Fruit fly (Drosophila melanogaster) Kc167 (cell line): ENCODE results near the gene awd.

ENCODE experiments used
- Myc ChIP-seq: fragments of >200 bp; optimal IDR thresholded peaks from 2 replicates; lab custom pipeline; 2017; ENCODE audit warnings: missing external identifiers
- Sin3A ChIP-seq: fragments of >200 bp; optimal IDR thresholded peaks from 2 replicates; lab custom pipeline; 2018; ENCODE audit warnings: missing external identifiers
- h ChIP-seq: fragments of >200 bp; optimal IDR thresholded peaks from 3 replicates; lab custom pipeline; 2018; ENCODE audit warnings: missing external identifiers
- insv ChIP-seq: fragments of >200 bp; optimal IDR thresholded peaks from 3 replicates; lab custom pipeline; 2018; ENCODE audit warnings: missing external identifiers
- psq ChIP-seq: fragments of >200 bp; optimal IDR thresholded peaks from 2 replicates; lab custom pipeline; 2017; ENCODE audit warnings: missing external identifiers
- ttk ChIP-seq: sonication (Bioruptor generic); optimal IDR thresholded peaks from 2 replicates; lab custom pipeline; 2017; ENCODE audit warnings: missing external identifiers

The awd gene

dm6 chr3R:31718168-31718565 is 27.7 kb downstream of the awd start:
- TF ChIP-seq ttk = no peak
- TF ChIP-seq psq (lab: Kevin White, UChicago) = no peak
- no peak for TF ChIP-seq Myc
- no peak for TF ChIP-seq Sin3A (lab: Kevin White, UChicago)
- TF ChIP-seq insv = no peak
- no peak for TF ChIP-seq h (lab: Kevin White, UChicago)

DNA sequence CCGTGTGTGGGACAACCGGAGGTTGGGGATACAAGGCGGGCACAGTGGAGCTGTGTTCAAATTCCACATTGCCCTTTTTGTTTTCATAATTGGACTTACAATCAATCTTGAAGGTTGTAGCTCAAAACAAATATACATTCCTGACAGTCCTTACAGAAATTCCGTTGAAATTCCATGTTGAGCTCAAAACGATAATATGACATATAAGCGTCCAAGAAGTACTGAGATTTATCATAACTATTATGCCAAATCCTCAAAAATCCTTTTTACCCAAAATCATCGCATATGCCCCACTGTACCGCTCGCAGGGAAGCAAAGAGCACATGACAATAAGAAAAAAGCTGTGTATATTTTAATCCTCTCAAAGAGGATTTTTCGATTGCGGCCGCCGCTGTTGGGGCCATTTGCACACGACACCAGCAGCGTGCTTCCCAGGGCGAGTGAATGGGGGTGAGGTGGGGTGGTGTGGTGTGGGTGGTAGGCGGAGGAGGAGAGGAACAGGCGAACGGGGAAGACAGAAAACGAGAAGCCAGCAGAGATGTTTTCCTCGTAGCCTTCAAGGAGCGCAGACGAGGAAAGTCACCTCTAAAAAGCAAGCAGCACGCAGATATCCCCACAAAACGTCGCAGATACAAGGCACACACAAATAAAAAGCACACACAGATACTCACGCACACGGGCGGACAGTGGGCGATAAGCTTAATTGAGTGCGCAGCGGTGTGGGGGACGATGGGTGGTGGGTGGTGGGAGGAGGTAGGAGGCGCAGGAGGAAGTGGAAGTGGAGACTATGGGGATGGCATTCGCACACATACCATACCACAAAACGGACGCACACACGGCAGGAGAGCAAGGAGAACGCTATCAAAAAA is 28.3 kb downstream of the awd start:
- no peak for TF ChIP-seq h (lab: Kevin White, UChicago)
- TF ChIP-seq Sin3A (lab: Kevin White, UChicago) = no peak

DNA sequence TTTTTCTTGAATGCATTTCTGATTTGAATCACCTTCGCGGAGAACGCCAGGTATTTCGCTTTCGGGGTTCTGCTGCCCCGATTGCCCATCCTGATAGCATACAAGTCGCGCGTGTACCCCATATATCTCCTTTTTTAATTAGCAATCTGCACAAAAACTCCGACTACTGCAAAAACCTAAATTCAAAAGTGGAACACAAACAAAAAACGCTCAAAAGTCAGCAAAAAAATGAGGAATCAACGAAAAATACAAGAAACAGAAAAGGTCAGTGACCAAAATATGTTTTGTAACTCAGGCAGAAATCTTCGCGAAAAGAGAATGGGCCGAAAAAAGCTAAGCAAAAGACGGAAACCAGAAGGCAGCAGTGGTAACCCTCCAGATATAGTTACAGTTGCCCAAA is 29.6 kb downstream of the awd start:
- TF ChIP-seq Myc = no peak
- TF ChIP-seq Sin3A (lab: Kevin White, UChicago) = no peak

- no peak for TF ChIP-seq Sin3A (lab: Kevin White, UChicago)
- no peak for TF ChIP-seq psq (lab: Kevin White, UChicago)
Observed at dm6 chr3R:31715713-31716024, 30.2 kb downstream of the awd start.

dm6 chr3R:31714876-31715712 is 30.8 kb downstream of the awd start:
- TF ChIP-seq Myc (no peak), Sin3A (lab: Kevin White, UChicago) (no peak), ttk (no peak), psq (lab: Kevin White, UChicago) (no peak), h (lab: Kevin White, UChicago) (no peak), insv (no peak)

DNA sequence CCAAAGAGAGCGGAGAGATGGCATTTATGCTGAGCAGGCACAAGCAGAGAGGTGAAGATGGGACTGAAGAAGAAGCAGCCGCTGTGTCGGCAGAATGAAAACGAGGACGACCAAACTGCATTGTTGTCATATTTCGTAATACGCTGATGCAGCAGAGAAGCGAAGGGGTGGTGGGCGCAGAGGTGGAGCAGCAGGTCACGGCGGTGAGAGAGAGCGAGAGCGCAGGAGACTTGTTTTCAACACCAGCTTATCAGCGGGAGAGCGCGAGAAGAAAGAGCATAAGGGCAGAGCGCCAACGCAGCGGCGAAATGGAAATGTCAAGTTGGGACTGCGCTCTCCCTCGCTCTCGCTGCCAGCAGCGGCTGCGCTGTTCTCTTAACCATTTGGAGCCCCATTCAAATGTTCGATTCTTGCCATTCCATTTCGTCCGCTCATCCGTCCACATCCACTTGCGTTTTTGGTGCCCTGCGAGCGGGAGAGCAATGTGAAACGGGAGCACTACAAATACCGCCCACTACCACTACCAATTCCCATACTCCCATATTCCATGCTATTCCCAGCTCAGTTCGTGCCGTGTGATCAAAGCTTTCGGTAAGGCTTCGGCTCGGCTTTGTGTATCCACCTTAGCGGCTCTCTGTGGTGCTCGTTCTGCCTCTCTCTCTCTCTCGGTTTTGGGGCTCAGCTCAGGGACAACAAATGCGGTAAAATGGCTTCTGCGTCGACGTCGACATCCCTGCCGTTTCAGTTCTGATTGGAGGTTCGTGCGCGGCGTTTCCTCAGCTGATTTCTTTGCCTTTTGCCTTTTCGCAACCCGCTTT is 32.4 kb downstream of the awd start, which contains the start of gene ttk:
ttk (plus strand) TSS at position 562 of the 818 bp plus-strand sequence.
- peak; percentile 97 for TF ChIP-seq insv
- no peak for TF ChIP-seq psq (lab: Kevin White, UChicago)

- TF ChIP-seq Sin3A (lab: Kevin White, UChicago) = no peak
- TF ChIP-seq Myc = no peak
- no peak for TF ChIP-seq psq (lab: Kevin White, UChicago)
- no peak for TF ChIP-seq ttk
- no peak for TF ChIP-seq insv
- TF ChIP-seq h (lab: Kevin White, UChicago) = no peak
Observed at dm6 chr3R:31712585-31712984, 33.3 kb downstream of the awd start.

dm6 chr3R:31711270-31712029 is 34.4 kb downstream of the awd start:
- TF ChIP-seq h (lab: Kevin White, UChicago) = no peak
- TF ChIP-seq psq (lab: Kevin White, UChicago) = no peak
- no peak for TF ChIP-seq Sin3A (lab: Kevin White, UChicago)
- no peak for TF ChIP-seq insv
- TF ChIP-seq ttk = no peak
- TF ChIP-seq Myc = no peak

dm6 chr3R:31709769-31710168 is 36.1 kb downstream of the awd start:
- TF ChIP-seq Sin3A (lab: Kevin White, UChicago) = no peak
- no peak for TF ChIP-seq ttk

dm6 chr3R:31709142-31709541 is 36.7 kb downstream of the awd start:
- TF ChIP-seq psq (lab: Kevin White, UChicago) (no peak), Myc (no peak), insv (no peak), Sin3A (lab: Kevin White, UChicago) (no peak), h (lab: Kevin White, UChicago) (no peak), ttk (no peak)

DNA sequence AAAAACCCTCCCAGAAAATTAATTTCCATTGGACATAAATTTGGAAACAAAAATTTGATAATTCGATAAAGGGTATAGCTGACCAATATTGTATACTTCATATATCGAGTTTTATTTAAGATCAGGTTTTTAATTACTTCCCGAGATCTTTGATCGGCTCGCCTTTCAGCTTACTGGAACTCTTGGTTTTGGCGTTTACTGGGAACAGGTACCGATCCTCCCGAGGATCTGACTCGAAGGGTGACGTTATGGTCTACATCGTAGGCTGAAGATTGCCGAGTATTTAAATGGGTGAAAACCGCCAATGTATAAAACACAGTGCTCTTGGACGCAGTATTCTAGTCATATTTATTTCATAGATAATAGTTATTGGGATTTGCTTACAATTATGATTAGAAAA is 37.6 kb downstream of the awd start, which contains the start of gene CG42693:
CG42693 (minus strand) TSS at position 101 of the 400 bp plus-strand sequence.
- TF ChIP-seq ttk (no peak), psq (lab: Kevin White, UChicago) (no peak), h (lab: Kevin White, UChicago) (no peak), Myc (no peak), Sin3A (lab: Kevin White, UChicago) (no peak), insv (no peak)

DNA sequence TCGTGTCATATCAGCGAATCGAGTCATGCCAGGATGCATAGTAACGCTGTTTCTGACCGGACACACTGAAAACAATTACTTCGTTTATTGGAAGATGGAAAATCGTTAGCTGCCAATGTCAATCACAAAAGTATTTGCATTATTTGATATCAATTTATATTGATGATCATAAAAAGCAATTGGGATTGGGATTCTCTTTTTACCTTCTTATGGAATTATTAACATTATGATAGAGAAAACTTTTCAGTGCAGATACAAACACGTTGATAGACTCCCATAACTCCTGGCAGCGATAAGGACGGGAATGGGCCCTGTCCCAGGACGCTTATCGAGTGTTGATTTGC is 39.0 kb downstream of the awd start:
- no peak for TF ChIP-seq insv
- TF ChIP-seq ttk = no peak
- TF ChIP-seq Myc = no peak
- no peak for TF ChIP-seq h (lab: Kevin White, UChicago)
- no peak for TF ChIP-seq psq (lab: Kevin White, UChicago)
- no peak for TF ChIP-seq Sin3A (lab: Kevin White, UChicago)
